Worm (Caenorhabditis elegans) whole organism, early embryonic: ENCODE data around the gene glb-29.

Experiments
- B0310.2 ChIP-seq: sonication (generic microtip); optimal IDR thresholded peaks from 2 replicates; lab custom pipeline; 2016; ENCODE audit warnings: mild to moderate bottlenecking, missing genetic modification characterization, missing compliant biosample characterization
- F13C5.2 ChIP-seq: sonication (generic microtip); optimal IDR thresholded peaks from 2 replicates; lab custom pipeline; 2017; ENCODE audit warnings: mild to moderate bottlenecking, missing genetic modification characterization, inconsistent platforms, missing compliant biosample characterization
- aly-1 ChIP-seq: sonication (generic microtip); optimal IDR thresholded peaks from 2 replicates; lab custom pipeline; 2016; ENCODE audit warnings: missing genetic modification characterization, missing compliant biosample characterization
- ama-1 ChIP-seq: fragments of 150-350 bp; optimal IDR thresholded peaks from 2 replicates; lab custom pipeline; 2014
- ceh-13 ChIP-seq: fragments of 200-800 bp; sonication (Bioruptor generic); optimal IDR thresholded peaks from 2 replicates; lab custom pipeline; 2018; ENCODE audit warnings: mild to moderate bottlenecking, missing genetic modification characterization, missing compliant biosample characterization
- ceh-36 ChIP-seq: sonication (generic microtip); optimal IDR thresholded peaks from 2 replicates; lab custom pipeline; 2016; ENCODE audit warnings: missing genetic modification characterization, inconsistent platforms, missing compliant biosample characterization
- ets-7 ChIP-seq: sonication (generic microtip); optimal IDR thresholded peaks from 2 replicates; lab custom pipeline; 2016; ENCODE audit warnings: missing genotype, missing genetic modification characterization, missing compliant biosample characterization
- flt-1 ChIP-seq: fragments of 200-800 bp; sonication (Bioruptor generic); IDR thresholded peaks from 2 replicates; pipeline ENCODE4 v1.3.6; 2022; ENCODE audit warnings: missing genetic modification characterization, missing compliant biosample characterization
- hmbx-1 ChIP-seq: sonication (generic microtip); optimal IDR thresholded peaks from 2 replicates; lab custom pipeline; 2016; ENCODE audit warnings: mild to moderate bottlenecking, missing genetic modification characterization, missing compliant biosample characterization
- hmg-4 ChIP-seq: fragments of 200-800 bp; sonication (Bioruptor generic); optimal IDR thresholded peaks from 2 replicates; lab custom pipeline; 2018; ENCODE audit warnings: mild to moderate bottlenecking, missing genetic modification characterization, missing compliant biosample characterization
- hnd-1 ChIP-seq: sonication (generic microtip); optimal IDR thresholded peaks from 2 replicates; lab custom pipeline; 2016; ENCODE audit warnings: missing genetic modification characterization, missing compliant biosample characterization
- pes-1 ChIP-seq: fragments of 200-800 bp; sonication (Bioruptor generic); IDR thresholded peaks from 2 replicates; pipeline ENCODE4 v1.3.6; 2022; ENCODE audit warnings: missing genetic modification reagents, missing genetic modification characterization, missing compliant biosample characterization
- scrt-1 ChIP-seq: fragments of 200-800 bp; sonication (Bioruptor generic); IDR thresholded peaks from 2 replicates; pipeline ENCODE4 v1.3.6; 2022; ENCODE audit warnings: missing genetic modification characterization, missing compliant biosample characterization
- sea-1 ChIP-seq: fragments of 200-800 bp; sonication (Bioruptor generic); conservative IDR thresholded peaks from 2 replicates; pipeline ENCODE4 v1.3.6; 2022; ENCODE audit warnings: missing genetic modification characterization, missing compliant biosample characterization
- tbx-11 ChIP-seq: fragments of 200-800 bp; sonication (Bioruptor generic); IDR thresholded peaks from 2 replicates; pipeline ENCODE4 v1.3.6; 2022; ENCODE audit warnings: missing genetic modification characterization, missing compliant biosample characterization
- tbx-37 ChIP-seq: fragments of 200-800 bp; sonication (Bioruptor generic); conservative IDR thresholded peaks from 2 replicates; pipeline ENCODE4 v1.3.6; 2022; ENCODE audit warnings: missing genetic modification reagents, missing genetic modification characterization, missing compliant biosample characterization
- tra-4 ChIP-seq: sonication (generic microtip); optimal IDR thresholded peaks from 2 replicates; lab custom pipeline; 2017; ENCODE audit warnings: missing genetic modification characterization, missing compliant biosample characterization

Gene glb-29

ce11 chrII:12008772-12009171 is at the start of gene glb-29:
Gene glb-29, plus strand, starts transcription at chrII:12009072.
- TF ChIP-seq scrt-1, result no peak
- no peak for TF ChIP-seq tra-4 (tag; lab: Kevin White, UChicago)
- no peak for TF ChIP-seq tbx-37 (GFP tag; lab: Robert Waterston, UW)
- TF ChIP-seq tbx-11 (GFP tag; lab: Robert Waterston, UW), result no peak
- TF ChIP-seq hmbx-1 (tag; lab: Kevin White, UChicago), result no peak
- TF ChIP-seq ets-7, result no peak
- TF ChIP-seq ceh-36 (tag; lab: Kevin White, UChicago), result no peak
- no peak for TF ChIP-seq flt-1
- TF ChIP-seq pes-1 (GFP tag; lab: Robert Waterston, UW), result no peak
- TF ChIP-seq sea-1 (GFP tag; lab: Robert Waterston, UW), result no peak
- no peak for TF ChIP-seq aly-1 (tag; lab: Kevin White, UChicago)

- TF ChIP-seq hmbx-1 (tag; lab: Kevin White, UChicago), result peak; percentile 96
- peak; percentile 100 for TF ChIP-seq tbx-11 (GFP tag; lab: Robert Waterston, UW)
- TF ChIP-seq tbx-37 (GFP tag; lab: Robert Waterston, UW), result peak; percentile 100
- peak; percentile 100 for TF ChIP-seq scrt-1
- peak; percentile 99 for TF ChIP-seq aly-1 (tag; lab: Kevin White, UChicago)
- peak; percentile 100 for TF ChIP-seq F13C5.2 (tag; lab: Kevin White, UChicago)
- TF ChIP-seq hnd-1, result peak; percentile 98
- peak; percentile 99 for TF ChIP-seq pes-1 (GFP tag; lab: Robert Waterston, UW)
- peak; percentile 100 for TF ChIP-seq flt-1
- peak; percentile 99 for TF ChIP-seq B0310.2 (tag; lab: Kevin White, UChicago)
- TF ChIP-seq tra-4 (tag; lab: Kevin White, UChicago), result peak; percentile 100
- no peak for TF ChIP-seq ama-1 (lab: Kevin White, UChicago)
- peak; percentile 100 for TF ChIP-seq ceh-13 (GFP tag; lab: Kevin White, UChicago)
- TF ChIP-seq ceh-36 (tag; lab: Kevin White, UChicago), result peak; percentile 99
- peak; percentile 100 for TF ChIP-seq sea-1 (GFP tag; lab: Robert Waterston, UW)
- peak; percentile 98 for TF ChIP-seq ets-7
- TF ChIP-seq hmg-4 (GFP tag; lab: Kevin White, UChicago), result peak; percentile 100
These were observed 48.2 kb upstream of the glb-29 start for ce11 chrII:11960596-11961217.

DNA sequence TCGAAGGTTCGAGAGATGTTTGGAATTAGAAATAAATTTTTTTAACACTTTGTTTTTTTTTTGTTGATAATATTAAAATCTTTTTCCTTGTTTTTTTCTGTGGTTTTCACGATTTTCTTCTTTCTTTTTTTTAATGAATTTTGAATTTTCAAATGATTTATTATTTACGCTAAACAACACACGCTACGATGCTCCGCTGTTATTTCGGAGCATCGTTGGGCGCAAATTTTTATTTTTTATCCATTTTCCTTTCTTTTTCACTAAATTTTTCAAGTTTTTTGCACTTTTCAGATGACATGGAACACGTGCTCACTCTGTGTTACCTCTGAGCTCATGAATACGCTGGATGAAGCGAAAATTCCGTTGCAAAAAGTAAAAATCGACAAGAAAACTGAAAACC is 46.8 kb upstream of the glb-29 start, which contains the start of the genes W03C9.1 and W03C9.2:
Gene W03C9.1 (minus strand): TSS at position 46 of the 400 bp plus-strand sequence.
Gene W03C9.2 (plus strand): TSS at position 286 of the 400 bp plus-strand sequence.
- TF ChIP-seq ama-1 (lab: Kevin White, UChicago) (no peak), scrt-1 (no peak), hmbx-1 (tag; lab: Kevin White, UChicago) (no peak), pes-1 (GFP tag; lab: Robert Waterston, UW) (no peak), ceh-36 (tag; lab: Kevin White, UChicago) (no peak), ets-7 (no peak), flt-1 (no peak), B0310.2 (tag; lab: Kevin White, UChicago) (no peak), F13C5.2 (tag; lab: Kevin White, UChicago) (no peak), tbx-11 (GFP tag; lab: Robert Waterston, UW) (no peak), hnd-1 (no peak), ceh-13 (GFP tag; lab: Kevin White, UChicago) (no peak)

DNA sequence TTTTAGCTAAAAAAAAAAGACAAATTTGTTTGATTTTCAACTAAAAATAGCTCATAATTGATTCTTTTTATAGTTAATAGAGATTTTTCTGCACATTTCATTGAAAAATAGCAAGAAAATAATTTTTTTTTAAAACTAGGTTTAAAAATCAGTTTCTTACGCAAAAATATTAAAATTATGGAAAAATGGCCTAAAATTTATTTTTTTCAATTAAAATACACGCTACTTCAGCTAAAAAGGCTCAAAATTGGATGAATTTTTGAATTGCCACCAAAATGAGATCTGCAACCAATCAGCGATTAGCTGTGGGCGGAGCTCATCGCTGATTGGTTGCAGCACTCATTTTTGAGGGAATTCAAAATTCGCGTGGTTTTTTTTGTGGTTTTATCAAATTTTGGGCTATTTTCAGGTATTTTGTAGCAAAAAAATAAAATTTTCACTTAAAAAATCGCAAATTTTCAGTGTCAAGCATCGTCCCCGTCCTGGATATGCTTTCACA is 45.7 kb upstream of the glb-29 start:
- no peak for TF ChIP-seq hmg-4 (GFP tag; lab: Kevin White, UChicago)
- TF ChIP-seq hnd-1, result no peak
- no peak for TF ChIP-seq pes-1 (GFP tag; lab: Robert Waterston, UW)
- no peak for TF ChIP-seq scrt-1
- no peak for TF ChIP-seq sea-1 (GFP tag; lab: Robert Waterston, UW)
- no peak for TF ChIP-seq F13C5.2 (tag; lab: Kevin White, UChicago)
- no peak for TF ChIP-seq ama-1 (lab: Kevin White, UChicago)
- no peak for TF ChIP-seq tra-4 (tag; lab: Kevin White, UChicago)
- TF ChIP-seq tbx-37 (GFP tag; lab: Robert Waterston, UW), result no peak
- no peak for TF ChIP-seq ceh-13 (GFP tag; lab: Kevin White, UChicago)
- no peak for TF ChIP-seq tbx-11 (GFP tag; lab: Robert Waterston, UW)
- no peak for TF ChIP-seq aly-1 (tag; lab: Kevin White, UChicago)
- TF ChIP-seq ets-7, result no peak
- no peak for TF ChIP-seq hmbx-1 (tag; lab: Kevin White, UChicago)

DNA sequence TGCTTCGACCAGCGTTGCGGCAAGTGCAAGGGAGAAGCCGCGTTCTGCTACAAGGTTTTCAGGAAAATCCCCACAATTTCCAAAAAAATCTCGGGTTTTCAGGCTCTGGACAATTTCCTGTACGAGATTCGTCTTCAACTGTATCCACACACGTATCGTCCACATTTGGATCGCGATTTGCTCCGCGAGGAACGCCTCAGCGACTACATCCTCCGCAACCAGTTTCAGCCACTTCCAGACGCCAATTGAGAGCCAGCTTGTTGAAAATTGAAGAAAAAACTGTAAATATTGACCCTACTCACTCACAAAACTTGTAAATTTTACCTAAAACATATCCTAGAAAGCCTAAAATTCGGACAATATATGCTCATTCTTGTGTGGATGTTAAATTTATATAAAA is 44.0 kb upstream of the glb-29 start:
- no peak for TF ChIP-seq hmbx-1 (tag; lab: Kevin White, UChicago)
- no peak for TF ChIP-seq tbx-11 (GFP tag; lab: Robert Waterston, UW)
- no peak for TF ChIP-seq ceh-36 (tag; lab: Kevin White, UChicago)
- TF ChIP-seq scrt-1, result no peak
- TF ChIP-seq hmg-4 (GFP tag; lab: Kevin White, UChicago), result no peak
- no peak for TF ChIP-seq B0310.2 (tag; lab: Kevin White, UChicago)
- TF ChIP-seq ceh-13 (GFP tag; lab: Kevin White, UChicago), result no peak
- no peak for TF ChIP-seq flt-1
- TF ChIP-seq hnd-1, result no peak
- TF ChIP-seq aly-1 (tag; lab: Kevin White, UChicago), result no peak
- TF ChIP-seq F13C5.2 (tag; lab: Kevin White, UChicago), result no peak
- TF ChIP-seq ama-1 (lab: Kevin White, UChicago), result no peak
- TF ChIP-seq pes-1 (GFP tag; lab: Robert Waterston, UW), result no peak
- TF ChIP-seq ets-7, result no peak
- no peak for TF ChIP-seq tra-4 (tag; lab: Kevin White, UChicago)

ce11 chrII:11966602-11967001 is 42.3 kb upstream of the glb-29 start, which contains the start of gene rab-7:
Gene rab-7, minus strand, starts transcription at chrII:11966931.
- TF ChIP-seq ceh-13 (GFP tag; lab: Kevin White, UChicago) (no peak), sea-1 (GFP tag; lab: Robert Waterston, UW) (no peak), ceh-36 (tag; lab: Kevin White, UChicago) (no peak), B0310.2 (tag; lab: Kevin White, UChicago) (no peak), flt-1 (no peak), tra-4 (tag; lab: Kevin White, UChicago) (no peak), hmg-4 (GFP tag; lab: Kevin White, UChicago) (no peak), ama-1 (lab: Kevin White, UChicago) (no peak), tbx-37 (GFP tag; lab: Robert Waterston, UW) (no peak), aly-1 (tag; lab: Kevin White, UChicago) (no peak)
